Worm (Caenorhabditis elegans): Measurements from ENCODE around the gene T07A9.12.

- TF ChIP-seq pha-4 (tag; optimal IDR thresholded peaks at IDR 0.05) (no peak), unc-62 (GFP tag; optimal IDR thresholded peaks at IDR 0.05) (no peak), ZK546.5 (tag; optimal IDR thresholded peaks at IDR 0.05) (no peak), elt-2 (tag; optimal IDR thresholded peaks at IDR 0.05) (no peak), lin-39 (tag; optimal IDR thresholded peaks at IDR 0.05) (no peak)
These were observed 44.8 kb downstream of the T07A9.12 start, which contains the start of gene M04G7.1 for ce11 chrIV:455484-455883.

Measured in whole organism, L3 larva.